Fruit fly (Drosophila melanogaster) whole organism, prepupa: ENCODE measurements around the gene CG32074.

ENCODE experiments used
- Blimp-1 ChIP-seq: fragments of 200-800 bp; sonication (Bioruptor generic); optimal IDR thresholded peaks from 3 replicates; lab custom pipeline; 2017; ENCODE audit warnings: missing biosample characterization, missing genetic modification characterization, mild to moderate bottlenecking, moderate library complexity, missing genetic modification reagents
- CG10631 ChIP-seq: fragments of 200-800 bp; sonication (Bioruptor generic); optimal IDR thresholded peaks from 2 replicates; lab custom pipeline; 2016; ENCODE audit warnings: missing biosample characterization, missing genetic modification characterization
- CG10669 ChIP-seq: fragments of 200-800 bp; sonication (Bioruptor generic); optimal IDR thresholded peaks from 3 replicates; lab custom pipeline; 2018; ENCODE audit warnings: missing biosample characterization, mild to moderate bottlenecking, missing genetic modification characterization, moderate library complexity
- CG11762 ChIP-seq: fragments of 200-800 bp; sonication (Bioruptor generic); optimal IDR thresholded peaks from 3 replicates; lab custom pipeline; 2016; ENCODE audit warnings: missing biosample characterization, missing genetic modification characterization; ENCODE audit not compliant: insufficient read depth
- CG11902 ChIP-seq: fragments of 200-800 bp; sonication (Bioruptor generic); optimal IDR thresholded peaks from 3 replicates; lab custom pipeline; 2016; ENCODE audit warnings: missing biosample characterization, missing genetic modification characterization
- CG1621 ChIP-seq: fragments of 200-800 bp; sonication (Bioruptor generic); optimal IDR thresholded peaks from 3 replicates; lab custom pipeline; 2018; ENCODE audit warnings: missing biosample characterization, mild to moderate bottlenecking, missing genetic modification characterization
- CG32006 ChIP-seq: fragments of 200-800 bp; sonication (Bioruptor generic); optimal IDR thresholded peaks from 3 replicates; lab custom pipeline; 2017; ENCODE audit warnings: missing biosample characterization, mild to moderate bottlenecking, missing genetic modification characterization
- CG3919 ChIP-seq: fragments of 200-800 bp; sonication (Bioruptor generic); optimal IDR thresholded peaks from 3 replicates; lab custom pipeline; 2016; ENCODE audit warnings: missing biosample characterization, missing genetic modification characterization
- CG6163 ChIP-seq: fragments of 200-800 bp; sonication (Bioruptor generic); IDR thresholded peaks from 3 replicates; pipeline ENCODE4 v1.3.6; 2022; ENCODE audit warnings: missing biosample characterization, missing genetic modification characterization
- CG6276 ChIP-seq: fragments of 200-800 bp; sonication (Bioruptor generic); optimal IDR thresholded peaks from 2 replicates; lab custom pipeline; 2017; ENCODE audit warnings: missing biosample characterization, mild to moderate bottlenecking, missing genetic modification characterization
- CG6808 ChIP-seq: fragments of 200-800 bp; sonication (Bioruptor generic); optimal IDR thresholded peaks from 3 replicates; lab custom pipeline; 2017; ENCODE audit warnings: missing biosample characterization, missing genetic modification characterization, mild to moderate bottlenecking, moderate library complexity, missing genetic modification reagents
- CG7368 ChIP-seq: fragments of 200-800 bp; sonication (Bioruptor generic); optimal IDR thresholded peaks from 3 replicates; lab custom pipeline; 2016; ENCODE audit warnings: missing biosample characterization, missing genetic modification characterization
- CG8119 ChIP-seq: fragments of 200-800 bp; sonication (Bioruptor generic); IDR thresholded peaks from 3 replicates; pipeline ENCODE4 v1.3.6; 2022; ENCODE audit warnings: missing biosample characterization, missing genetic modification characterization
- CG8319 ChIP-seq: fragments of 200-800 bp; sonication (Bioruptor generic); optimal IDR thresholded peaks from 3 replicates; lab custom pipeline; 2016; ENCODE audit warnings: missing biosample characterization, missing genetic modification characterization
- CG8632 ChIP-seq: fragments of 200-800 bp; sonication (Bioruptor generic); optimal IDR thresholded peaks from 3 replicates; lab custom pipeline; 2016; ENCODE audit warnings: missing biosample characterization, missing genetic modification characterization
- CG9139 ChIP-seq: fragments of 200-800 bp; sonication (Bioruptor generic); optimal IDR thresholded peaks from 3 replicates; lab custom pipeline; 2017; ENCODE audit warnings: missing biosample characterization, mild to moderate bottlenecking, missing genetic modification characterization
- Eip75B ChIP-seq: fragments of 200-800 bp; sonication (Bioruptor generic); optimal IDR thresholded peaks from 3 replicates; lab custom pipeline; 2016; ENCODE audit warnings: missing biosample characterization, missing genetic modification characterization
- Eip78C ChIP-seq: fragments of 200-800 bp; sonication (Bioruptor generic); peaks from one replicate; lab custom pipeline; 2016; ENCODE audit warnings: missing biosample characterization, missing genetic modification characterization
- Ets96B ChIP-seq: fragments of 200-800 bp; optimal IDR thresholded peaks from 2 replicates; lab custom pipeline; 2019; ENCODE audit warnings: missing biosample characterization, mild to moderate bottlenecking, missing genetic modification characterization, moderate library complexity
- Gug ChIP-seq: fragments of 200-800 bp; sonication (Bioruptor generic); IDR thresholded peaks from 2 replicates; pipeline ENCODE4 v1.3.6; 2022; ENCODE audit warnings: missing biosample characterization, missing genetic modification characterization
- Hr39 ChIP-seq: fragments of 200-800 bp; sonication (Bioruptor generic); optimal IDR thresholded peaks from 2 replicates; lab custom pipeline; 2016; ENCODE audit warnings: missing biosample characterization, missing genetic modification characterization
- Met ChIP-seq: fragments of 200-800 bp; sonication (Bioruptor generic); optimal IDR thresholded peaks from 3 replicates; lab custom pipeline; 2016; ENCODE audit warnings: missing biosample characterization, missing genetic modification characterization
- OdsH ChIP-seq: fragments of 200-800 bp; sonication (Bioruptor generic); optimal IDR thresholded peaks from 3 replicates; lab custom pipeline; 2016; ENCODE audit warnings: missing biosample characterization, missing genetic modification characterization
- Sox102F ChIP-seq: fragments of 200-800 bp; sonication (Bioruptor generic); optimal IDR thresholded peaks from 2 replicates; lab custom pipeline; 2016; ENCODE audit warnings: missing biosample characterization, mild to moderate bottlenecking, missing genetic modification characterization
- achi ChIP-seq: fragments of 200-800 bp; sonication (Bioruptor generic); optimal IDR thresholded peaks from 3 replicates; lab custom pipeline; 2016; ENCODE audit warnings: missing biosample characterization, missing genetic modification characterization
- cyc ChIP-seq: fragments of 200-800 bp; sonication (Bioruptor generic); optimal IDR thresholded peaks from 3 replicates; lab custom pipeline; 2016; ENCODE audit warnings: missing biosample characterization, missing genetic modification characterization
- dac ChIP-seq: fragments of 200-800 bp; sonication (Bioruptor generic); optimal IDR thresholded peaks from 2 replicates; lab custom pipeline; 2017; ENCODE audit warnings: missing biosample characterization, mild to moderate bottlenecking, missing genetic modification characterization
- esn ChIP-seq: fragments of 200-800 bp; sonication (Bioruptor generic); optimal IDR thresholded peaks from 2 replicates; lab custom pipeline; 2016; ENCODE audit warnings: missing biosample characterization, mild to moderate bottlenecking, missing genetic modification characterization, moderate library complexity
- fd59A ChIP-seq: fragments of 200-800 bp; sonication (Bioruptor generic); optimal IDR thresholded peaks from 2 replicates; lab custom pipeline; 2017; ENCODE audit warnings: missing biosample characterization, mild to moderate bottlenecking, missing genetic modification characterization, missing genetic modification reagents
- fd85E ChIP-seq: fragments of 200-800 bp; sonication (Bioruptor generic); optimal IDR thresholded peaks from 3 replicates; lab custom pipeline; 2016; ENCODE audit warnings: missing biosample characterization, missing genetic modification characterization
- fkh ChIP-seq: fragments of 200-800 bp; sonication (Bioruptor generic); optimal IDR thresholded peaks from 3 replicates; lab custom pipeline; 2017; ENCODE audit warnings: missing biosample characterization, mild to moderate bottlenecking, missing genetic modification characterization, moderate library complexity
- lz ChIP-seq: fragments of 200-800 bp; sonication (Bioruptor generic); optimal IDR thresholded peaks from 3 replicates; lab custom pipeline; 2016; ENCODE audit warnings: missing biosample characterization, missing genetic modification characterization
- net ChIP-seq: fragments of 200-800 bp; sonication (Bioruptor generic); optimal IDR thresholded peaks from 3 replicates; lab custom pipeline; 2016; ENCODE audit warnings: missing biosample characterization, missing genetic modification characterization
- svp ChIP-seq: fragments of 200-800 bp; sonication (Bioruptor generic); peaks from one replicate; lab custom pipeline; 2016; ENCODE audit warnings: missing biosample characterization, missing genetic modification characterization
- topi ChIP-seq: fragments of 200-800 bp; sonication (Bioruptor generic); optimal IDR thresholded peaks from 3 replicates; lab custom pipeline; 2016; ENCODE audit warnings: missing biosample characterization, missing genetic modification characterization
- vri ChIP-seq: fragments of 200-800 bp; sonication (Bioruptor generic); optimal IDR thresholded peaks from 3 replicates; lab custom pipeline; 2016; ENCODE audit warnings: missing biosample characterization, mild to moderate bottlenecking, missing genetic modification characterization

Gene CG32074

DNA sequence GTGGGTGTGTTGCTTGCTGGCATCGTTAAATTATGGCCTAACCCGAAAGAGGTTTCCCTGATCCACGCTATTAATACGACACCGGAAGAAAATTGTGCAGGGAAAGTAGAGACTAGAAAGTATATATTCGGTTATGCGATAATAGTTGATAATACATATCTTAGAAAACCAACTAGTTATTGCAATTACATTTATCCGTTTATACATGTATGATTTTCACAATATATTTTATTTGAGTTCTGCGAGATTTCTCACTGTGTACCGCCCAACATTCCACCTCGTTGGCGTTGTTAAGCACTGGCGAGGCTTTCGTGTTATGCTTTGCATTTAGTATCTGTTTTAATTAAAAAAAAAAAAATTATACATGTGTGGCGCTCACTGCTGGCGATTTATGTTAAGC lies 23.3 kb upstream of the CG32074 start (continued):
- TF ChIP-seq OdsH (GFP tag; lab: Kevin White, UChicago) (peak; percentile 61), CG32006 (peak; percentile 70), CG11762 (GFP tag; lab: Kevin White, UChicago) (no peak), CG8119 (GFP tag; lab: Robert Waterston, UW) (peak; percentile 82; the same call in 2 of the 3 replicates), vri (GFP tag; lab: Kevin White, UChicago) (no peak), CG7368 (GFP tag; lab: Kevin White, UChicago) (no peak), CG1621 (no peak), dac (GFP tag; lab: Kevin White, UChicago) (no peak), CG8319 (GFP tag; lab: Kevin White, UChicago) (no peak), Gug (GFP tag; lab: Robert Waterston, UW) (peak; percentile 69; the same call in 1 of the 2 replicates), Hr39 (GFP tag; lab: Kevin White, UChicago) (peak; percentile 37), esn (GFP tag; lab: Kevin White, UChicago) (peak; percentile 32), Ets96B (tag; lab: Kevin White, UChicago) (no peak), lz (GFP tag; lab: Kevin White, UChicago) (peak; percentile 20), CG11902 (GFP tag; lab: Kevin White, UChicago) (no peak), fd59A (GFP tag; lab: Kevin White, UChicago) (no peak), CG6163 (GFP tag; lab: Robert Waterston, UW) (peak; percentile 70), Sox102F (GFP tag; lab: Kevin White, UChicago) (no peak), achi (GFP tag; lab: Kevin White, UChicago) (peak; percentile 59), Eip75B (GFP tag; lab: Kevin White, UChicago) (no peak), CG9139 (GFP tag; lab: Kevin White, UChicago) (no peak), CG8632 (GFP tag; lab: Kevin White, UChicago) (no peak), fd85E (no peak)

DNA sequence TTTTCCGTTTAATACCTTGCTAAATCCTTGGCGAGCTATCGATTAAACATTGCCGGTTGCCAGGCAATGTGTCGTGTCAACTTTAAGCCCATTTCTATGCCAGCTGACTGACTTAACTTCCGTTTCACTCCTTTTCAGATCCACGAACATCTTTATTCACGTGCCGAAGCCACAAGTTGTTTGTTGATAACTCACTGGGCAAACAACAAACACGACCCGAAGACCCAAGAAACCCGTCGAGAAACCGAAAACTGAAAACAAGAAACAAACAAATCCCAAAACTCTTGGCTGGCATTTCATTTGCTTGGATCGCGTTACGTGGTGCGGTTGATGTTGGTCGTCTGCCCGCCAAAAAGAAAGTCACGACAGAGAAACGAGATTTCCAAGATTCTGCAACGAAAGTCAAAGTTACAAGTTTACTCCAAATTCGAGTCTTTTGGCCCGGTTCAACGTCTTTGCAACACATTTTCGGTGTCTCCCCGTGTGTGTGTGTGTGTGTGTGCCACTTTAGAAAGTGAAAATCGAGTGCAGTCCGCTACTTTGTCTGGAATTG lies 18.7 kb upstream of the CG32074 start, which contains the start of gene CG6216:
CG6216 (minus strand) TSS at position 51 of the 553 bp plus-strand sequence.
- TF ChIP-seq CG7368 (GFP tag; lab: Kevin White, UChicago), result no peak
- no peak for TF ChIP-seq CG10631 (GFP tag; lab: Kevin White, UChicago)
- peak; percentile 29 for TF ChIP-seq CG6276 (GFP tag; lab: Kevin White, UChicago)
- peak; percentile 6 for TF ChIP-seq achi (GFP tag; lab: Kevin White, UChicago)
- no peak for TF ChIP-seq Gug (GFP tag; lab: Robert Waterston, UW)
- no peak for TF ChIP-seq CG8119 (GFP tag; lab: Robert Waterston, UW)
- no peak for TF ChIP-seq CG10669
- TF ChIP-seq Met, result peak; percentile 1
- no peak for TF ChIP-seq net (GFP tag; lab: Kevin White, UChicago)
- TF ChIP-seq Eip78C (GFP tag; lab: Kevin White, UChicago), result peak; percentile 40
- TF ChIP-seq topi, result no peak
- peak; percentile 27 for TF ChIP-seq fkh (GFP tag; lab: Kevin White, UChicago)
- peak; percentile 36 for TF ChIP-seq Eip75B (GFP tag; lab: Kevin White, UChicago)
- TF ChIP-seq fd59A (GFP tag; lab: Kevin White, UChicago), result no peak
- TF ChIP-seq CG1621, result no peak
- no peak for TF ChIP-seq CG11902 (GFP tag; lab: Kevin White, UChicago)
- no peak for TF ChIP-seq vri (GFP tag; lab: Kevin White, UChicago)
- no peak for TF ChIP-seq Sox102F (GFP tag; lab: Kevin White, UChicago)
- TF ChIP-seq svp (GFP tag; lab: Kevin White, UChicago), result peak; percentile 54
- no peak for TF ChIP-seq cyc (GFP tag; lab: Kevin White, UChicago)
- TF ChIP-seq CG3919 (GFP tag; lab: Kevin White, UChicago), result no peak
- peak; percentile 99 for TF ChIP-seq Blimp-1 (GFP tag; lab: Kevin White, UChicago)
- TF ChIP-seq CG6808 (GFP tag; lab: Kevin White, UChicago), result no peak
